Worm (Caenorhabditis elegans) whole organism, young adult: ENCODE results near the gene hch-1.

Experiments used
- C06A6.2 ChIP-seq: fragments of 200-800 bp; sonication (Bioruptor generic); conservative IDR thresholded peaks from 2 replicates; pipeline ENCODE4 v1.3.6; 2022; ENCODE audit warnings: missing genetic modification characterization, missing compliant biosample characterization
- F10E7.11 ChIP-seq: sonication (generic microtip); optimal IDR thresholded peaks from 2 replicates; lab custom pipeline; 2017; ENCODE audit warnings: mild to moderate bottlenecking, missing genetic modification characterization, moderate library complexity, missing compliant biosample characterization
- F23B12.7 ChIP-seq: sonication (generic microtip); optimal IDR thresholded peaks from 2 replicates; lab custom pipeline; 2017; ENCODE audit warnings: missing genetic modification characterization, mild to moderate bottlenecking, missing compliant biosample characterization, antibody characterized with exemption, moderate library complexity; ENCODE audit not compliant: insufficient read depth
- Y53F4B.3 ChIP-seq: fragments of 200-800 bp; sonication (Bioruptor generic); IDR thresholded peaks from 2 replicates; pipeline ENCODE4 v1.3.6; 2022; ENCODE audit warnings: missing genetic modification reagents, missing genetic modification characterization, missing compliant biosample characterization
- Y53G8AR.9 ChIP-seq: fragments of 200-800 bp; sonication (Bioruptor generic); conservative IDR thresholded peaks from 2 replicates; pipeline ENCODE4 v1.3.6; 2022; ENCODE audit warnings: missing genetic modification reagents, missing genetic modification characterization, missing compliant biosample characterization
- Y56A3A.18 ChIP-seq: fragments of 200-800 bp; sonication (Bioruptor generic); IDR thresholded peaks from 2 replicates; pipeline ENCODE4 v1.3.6; 2022; ENCODE audit warnings: missing genetic modification reagents, missing genetic modification characterization, missing compliant biosample characterization
- Y67H2A.10 ChIP-seq: fragments of 200-800 bp; sonication (Bioruptor generic); conservative IDR thresholded peaks from 2 replicates; pipeline ENCODE4 v1.3.6; 2022; ENCODE audit warnings: missing genetic modification reagents, missing genetic modification characterization, missing compliant biosample characterization
- aptf-2 ChIP-seq: fragments of 200-800 bp; sonication (Bioruptor generic); conservative IDR thresholded peaks from 2 replicates; pipeline ENCODE4 v1.3.6; 2022; ENCODE audit warnings: missing genetic modification reagents, missing genetic modification characterization, missing compliant biosample characterization
- athp-1 ChIP-seq: sonication (generic microtip); optimal IDR thresholded peaks from 2 replicates; lab custom pipeline; 2017; ENCODE audit warnings: mild to moderate bottlenecking, missing genetic modification characterization, missing compliant biosample characterization
- cebp-2 ChIP-seq: fragments of 200-800 bp; sonication (Bioruptor generic); IDR thresholded peaks from 2 replicates; pipeline ENCODE4 v1.3.6; 2022; ENCODE audit warnings: missing genetic modification characterization, missing compliant biosample characterization
- die-1 ChIP-seq: sonication (generic microtip); optimal IDR thresholded peaks from 2 replicates; lab custom pipeline; 2016; ENCODE audit warnings: missing genotype, mild to moderate bottlenecking, missing genetic modification characterization, missing compliant biosample characterization
- dpff-1 ChIP-seq: sonication (generic microtip); optimal IDR thresholded peaks from 2 replicates; lab custom pipeline; 2017; ENCODE audit warnings: mild to moderate bottlenecking, missing genetic modification characterization, missing compliant biosample characterization
- egl-18 ChIP-seq: fragments of 200-800 bp; sonication (Bioruptor generic); IDR thresholded peaks from 2 replicates; pipeline ENCODE4 v1.3.6; 2022; ENCODE audit warnings: missing genetic modification reagents, missing genetic modification characterization, missing compliant biosample characterization
- egrh-3 ChIP-seq: fragments of 200-800 bp; sonication (Bioruptor generic); IDR thresholded peaks from 2 replicates; pipeline ENCODE4 v1.3.6; 2022; ENCODE audit warnings: missing genetic modification reagents, missing genetic modification characterization, missing compliant biosample characterization
- hlh-26 ChIP-seq: fragments of 200-800 bp; sonication (Bioruptor generic); conservative IDR thresholded peaks from 2 replicates; pipeline ENCODE4 v1.3.6; 2022; ENCODE audit warnings: missing genetic modification reagents, missing genetic modification characterization, missing compliant biosample characterization
- hsf-1 ChIP-seq: fragments of 200-800 bp; sonication (Bioruptor generic); IDR thresholded peaks from 2 replicates; pipeline ENCODE4 v1.3.6; 2022; ENCODE audit warnings: missing genetic modification reagents, missing genetic modification characterization, missing compliant biosample characterization
- let-607 ChIP-seq, 2 experiments: fragments of 200-800 bp in 1 of 2; sonication (Bioruptor generic) in 1 of 2; sonication (generic microtip) in 1 of 2; optimal IDR thresholded peaks; 2 replicates each; lab custom pipeline; 2016 to 2018; ENCODE audit warnings: mild to moderate bottlenecking in 2 of 2, missing compliant biosample characterization in 2 of 2, missing genetic modification characterization in 2 of 2, moderate library complexity in 2 of 2, missing genotype in 1 of 2
- lsl-1 ChIP-seq: fragments of 200-800 bp; sonication (Bioruptor generic); optimal IDR thresholded peaks from 2 replicates; lab custom pipeline; 2018; ENCODE audit warnings: mild to moderate bottlenecking, missing genetic modification characterization, moderate library complexity, missing compliant biosample characterization
- madf-6 ChIP-seq: fragments of 200-800 bp; sonication (Bioruptor generic); IDR thresholded peaks from 2 replicates; pipeline ENCODE4 v1.3.6; 2022; ENCODE audit warnings: missing genetic modification reagents, missing genetic modification characterization, missing compliant biosample characterization
- mel-28 ChIP-seq: sonication (generic microtip); optimal IDR thresholded peaks from 2 replicates; lab custom pipeline; 2016; ENCODE audit warnings: borderline replicate concordance, mild to moderate bottlenecking, missing genetic modification characterization, missing compliant biosample characterization
- nfya-2 ChIP-seq: fragments of 200-800 bp; sonication (Bioruptor generic); IDR thresholded peaks from 2 replicates; pipeline ENCODE4 v1.3.6; 2022; ENCODE audit warnings: missing genetic modification reagents, missing genetic modification characterization, missing compliant biosample characterization
- nhr-80 ChIP-seq: sonication (generic microtip); optimal IDR thresholded peaks from 2 replicates; lab custom pipeline; 2016; ENCODE audit warnings: missing genetic modification characterization, missing compliant biosample characterization
- rcor-1 ChIP-seq: fragments of 200-800 bp; sonication (Bioruptor generic); IDR thresholded peaks from 2 replicates; pipeline ENCODE4 v1.3.6; 2022; ENCODE audit warnings: missing genetic modification reagents, missing genetic modification characterization, missing compliant biosample characterization
- rpc-1 ChIP-seq, 2 experiments: fragments of 150-350 bp in 1 of 2; sonication (generic microtip) in 1 of 2; optimal IDR thresholded peaks; 2 replicates each; lab custom pipeline; 2014 to 2018; ENCODE audit warnings: missing biosample characterization in 1 of 2, missing genetic modification characterization in 1 of 2, missing genetic modification reagents in 1 of 2, missing genotype in 1 of 2
- snpc-4 ChIP-seq, 5 experiments: fragments of 150-350 bp in 1 of 5; sonication (generic microtip) in 4 of 5; optimal IDR thresholded peaks; 2 replicates each; lab custom pipeline; 2014 to 2018; ENCODE audit warnings: missing genetic modification characterization in 5 of 5, missing biosample characterization in 3 of 5, antibody characterized with exemption in 2 of 5, mild to moderate bottlenecking in 2 of 5, missing compliant biosample characterization in 2 of 5, missing genotype in 2 of 5, moderate library complexity in 2 of 5, missing genetic modification reagents in 1 of 5
- tbx-9 ChIP-seq: sonication (generic microtip); optimal IDR thresholded peaks from 2 replicates; lab custom pipeline; 2016; ENCODE audit warnings: borderline replicate concordance, missing genetic modification characterization, inconsistent platforms, missing compliant biosample characterization
- xnd-1 ChIP-seq: sonication (generic microtip); optimal IDR thresholded peaks from 2 replicates; lab custom pipeline; 2016; ENCODE audit warnings: missing genotype, missing genetic modification reagents, missing genetic modification characterization, missing compliant biosample characterization
- zfh-2 ChIP-seq: fragments of 200-800 bp; sonication (Bioruptor generic); conservative IDR thresholded peaks from 2 replicates; pipeline ENCODE4 v1.3.6; 2022; ENCODE audit warnings: missing genetic modification reagents, missing genetic modification characterization, missing compliant biosample characterization
- ztf-22 ChIP-seq: fragments of 200-800 bp; sonication (Bioruptor generic); optimal IDR thresholded peaks from 2 replicates; lab custom pipeline; 2018; ENCODE audit warnings: mild to moderate bottlenecking, missing genetic modification characterization, moderate library complexity, missing compliant biosample characterization
- ztf-25 ChIP-seq: fragments of 200-800 bp; sonication (Bioruptor generic); IDR thresholded peaks from 2 replicates; pipeline ENCODE4 v1.3.6; 2022; ENCODE audit warnings: missing genetic modification reagents, missing genetic modification characterization, missing compliant biosample characterization
- ztf-6 ChIP-seq: fragments of 200-800 bp; sonication (Bioruptor generic); IDR thresholded peaks from 2 replicates; pipeline ENCODE4 v1.3.6; 2022; ENCODE audit warnings: missing genetic modification reagents, missing genetic modification characterization, missing compliant biosample characterization

hch-1 gene

ce11 chrX:14744496-14744895, 44.7 kb upstream of the hch-1 start:
- TF ChIP-seq egrh-3 (GFP tag; lab: Robert Waterston, UW) (peak; percentile 79), zfh-2 (GFP tag; lab: Robert Waterston, UW) (peak; percentile 89), snpc-4 (GFP tag; optimal IDR thresholded peaks at IDR 0.05; lab: Kevin White, UChicago) (no peak), snpc-4 (tag; optimal IDR thresholded peaks at IDR 0.05; lab: Kevin White, UChicago) (peak in 3 of 4 experiments; percentile 15 to 67 (median 57)), F10E7.11 (no peak), aptf-2 (no peak), nhr-80 (tag; lab: Kevin White, UChicago) (peak; percentile 63)

DNA sequence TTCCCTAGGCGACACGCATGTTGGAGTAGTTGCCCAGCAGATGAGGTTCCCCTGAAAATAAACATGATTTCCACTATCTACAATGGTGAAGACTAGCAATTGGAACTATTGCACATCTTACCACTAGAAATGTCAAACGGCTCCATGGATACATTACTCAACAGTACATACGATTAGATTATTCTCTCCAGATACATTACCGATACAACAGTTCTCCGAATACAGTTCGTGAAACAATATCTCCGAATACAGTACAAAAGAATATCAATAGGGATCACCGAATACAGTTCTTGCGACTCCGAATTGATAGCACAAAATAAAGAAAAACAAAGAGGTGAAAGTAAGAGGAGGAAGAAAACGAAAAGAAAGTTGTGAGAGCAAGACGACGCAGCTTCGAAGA, 44.0 kb upstream of the hch-1 start, which contains the start of gene C05G5.7:
Gene C05G5.7, minus strand, starts transcription at position 1 of the 400 bp plus-strand sequence.
- no peak for TF ChIP-seq F23B12.7 (tag; lab: Kevin White, UChicago)
- TF ChIP-seq hsf-1 (GFP tag; lab: Robert Waterston, UW), result no peak
- no peak for TF ChIP-seq cebp-2
- TF ChIP-seq rpc-1 (optimal IDR thresholded peaks at IDR 0.05; lab: Kevin White, UChicago), result no peak
- TF ChIP-seq rpc-1 (tag; optimal IDR thresholded peaks at IDR 0.05; lab: Kevin White, UChicago), result no peak
- TF ChIP-seq athp-1 (tag; lab: Kevin White, UChicago), result no peak
- TF ChIP-seq ztf-6 (GFP tag; lab: Robert Waterston, UW), result no peak
- TF ChIP-seq C06A6.2 (GFP tag; lab: Robert Waterston, UW), result no peak
- no peak for TF ChIP-seq Y56A3A.18 (GFP tag; lab: Robert Waterston, UW)
- TF ChIP-seq rcor-1 (GFP tag; lab: Robert Waterston, UW), result no peak
- no peak for TF ChIP-seq madf-6
- no peak for TF ChIP-seq ztf-22 (GFP tag; lab: Kevin White, UChicago)
- no peak for TF ChIP-seq nfya-2

DNA sequence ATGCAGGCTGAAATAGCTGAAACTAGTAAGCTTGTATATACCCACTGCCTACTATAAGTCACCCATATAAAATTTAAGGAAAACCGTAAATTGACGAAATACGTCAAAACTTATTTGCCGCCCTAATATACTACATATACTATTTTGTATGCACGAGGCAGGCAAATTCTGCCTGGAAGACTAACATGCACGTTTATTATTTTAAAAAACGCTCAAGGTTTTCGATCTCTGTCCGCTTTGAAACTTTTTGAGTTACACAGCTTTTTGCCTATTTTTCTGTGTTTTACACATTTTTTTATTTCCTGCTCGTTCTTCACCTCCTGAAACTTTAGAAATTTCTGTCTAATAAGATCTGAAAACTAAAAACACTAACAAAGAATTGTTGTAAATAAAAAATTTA, 43.4 kb upstream of the hch-1 start:
- TF ChIP-seq cebp-2, result no peak
- TF ChIP-seq ztf-22 (GFP tag; lab: Kevin White, UChicago), result no peak
- TF ChIP-seq ztf-25, result no peak
- TF ChIP-seq, all 124 proteins: peak for 0

ce11 chrX:14740019-14740418, 40.2 kb upstream of the hch-1 start, which contains the start of gene C05G5.1:
Gene C05G5.1, minus strand, starts transcription at chrX:14740119.
- TF ChIP-seq xnd-1 (no peak), Y67H2A.10 (no peak), Y53G8AR.9 (GFP tag; lab: Robert Waterston, UW) (no peak), Y53F4B.3 (no peak), tbx-9 (no peak), mel-28 (tag; lab: Kevin White, UChicago) (no peak), egl-18 (GFP tag; lab: Robert Waterston, UW) (no peak)
- TF ChIP-seq, all 124 proteins: peak for 0

DNA sequence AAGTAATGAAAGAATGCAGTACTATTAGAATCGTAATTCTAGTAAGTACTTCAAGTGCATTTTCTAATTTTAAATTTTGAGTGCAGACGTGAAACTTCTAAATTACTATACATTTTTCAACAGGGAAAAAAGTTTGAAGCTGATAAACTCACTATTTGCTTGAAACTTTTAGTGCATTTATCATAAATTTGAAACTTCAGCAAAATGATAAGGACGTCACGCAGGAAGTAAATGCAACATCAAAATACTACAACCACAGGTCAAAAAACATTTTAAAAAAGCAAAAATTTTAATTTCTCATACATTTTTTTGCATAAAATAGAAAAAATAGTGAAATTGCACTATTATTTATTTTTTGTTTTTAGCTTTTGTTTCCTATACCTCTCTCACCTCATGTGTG, 39.7 kb upstream of the hch-1 start:
- no peak for TF ChIP-seq mel-28 (tag; lab: Kevin White, UChicago)
- TF ChIP-seq let-607 (tag; optimal IDR thresholded peaks at IDR 0.05; lab: Kevin White, UChicago), result no peak
- TF ChIP-seq dpff-1 (tag; lab: Kevin White, UChicago), result no peak
- no peak for TF ChIP-seq hlh-26 (GFP tag; lab: Robert Waterston, UW)
- TF ChIP-seq lsl-1 (GFP tag; lab: Kevin White, UChicago), result no peak
- no peak for TF ChIP-seq die-1 (tag; lab: Kevin White, UChicago)
